Fruit fly (Drosophila melanogaster) whole organism: ENCODE results near the gene Or83a.

Experiments used
- CG8478 ChIP-seq: fragments of >200 bp; optimal IDR thresholded peaks from 2 replicates; lab custom pipeline; 2018; ENCODE audit warnings: inconsistent platforms
- Dll ChIP-seq: fragments of >200 bp; optimal IDR thresholded peaks from 2 replicates; lab custom pipeline; 2017
- EcR ChIP-seq, 2 experiments: fragments of >200 bp; optimal IDR thresholded peaks; 2 replicates each; lab custom pipeline; 2017; ENCODE audit warnings: missing biosample characterization in 2 of 2, missing genetic modification characterization in 2 of 2, missing genetic modification reagents in 2 of 2
- pan ChIP-seq: fragments of >200 bp; optimal IDR thresholded peaks from 2 replicates; lab custom pipeline; 2017
- psq ChIP-seq: fragments of >200 bp; optimal IDR thresholded peaks from 2 replicates; lab custom pipeline; 2017
- usp ChIP-seq: fragments of >200 bp; optimal IDR thresholded peaks from 2 replicates; lab custom pipeline; 2017; ENCODE audit warnings: missing biosample characterization, missing genetic modification characterization, mixed read lengths

DNA sequence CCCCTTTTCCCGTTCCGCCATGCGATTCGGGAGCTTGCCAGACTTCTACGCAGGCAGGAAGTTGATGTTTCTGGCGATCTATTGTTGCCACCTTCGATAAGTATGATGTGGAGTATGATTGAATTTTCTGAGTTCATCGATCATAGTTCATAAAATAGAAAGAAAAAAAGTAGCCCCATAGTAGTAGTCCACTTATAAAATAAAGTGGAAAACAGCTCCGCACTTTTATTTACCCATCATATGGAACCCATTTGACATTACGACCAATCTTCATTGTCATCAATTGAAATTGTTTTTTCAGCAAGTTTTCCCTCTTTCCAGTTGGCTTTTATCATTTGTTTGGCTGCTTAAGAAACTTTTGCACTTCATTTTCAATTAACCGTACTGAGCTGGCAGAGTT is 28.2 kb upstream of the Or83a start, which contains the start of gene CG12147:
- no peak for TF ChIP-seq pan (lab: Kevin White, UChicago)
- TF ChIP-seq EcR (GFP tag; optimal IDR thresholded peaks at IDR 0.05; lab: Kevin White, UChicago) = no peak
- no peak for TF ChIP-seq CG8478
- TF ChIP-seq usp (GFP tag; lab: Kevin White, UChicago) = no peak
- no peak for TF ChIP-seq psq
- TF ChIP-seq Dll (lab: Kevin White, UChicago) = no peak
